Worm (Caenorhabditis elegans) whole organism, early embryonic: ENCODE data around the gene F16F9.4.

ENCODE experiments used
- ama-1 ChIP-seq: fragments of 150-350 bp; optimal IDR thresholded peaks from 2 replicates; lab custom pipeline; 2014
- ceh-13 ChIP-seq: fragments of 200-800 bp; sonication (Bioruptor generic); optimal IDR thresholded peaks from 2 replicates; lab custom pipeline; 2018; ENCODE audit warnings: mild to moderate bottlenecking, missing genetic modification characterization, missing compliant biosample characterization
- ets-7 ChIP-seq: sonication (generic microtip); optimal IDR thresholded peaks from 2 replicates; lab custom pipeline; 2016; ENCODE audit warnings: missing genotype, missing genetic modification characterization, missing compliant biosample characterization
- hnd-1 ChIP-seq: sonication (generic microtip); optimal IDR thresholded peaks from 2 replicates; lab custom pipeline; 2016; ENCODE audit warnings: missing genetic modification characterization, missing compliant biosample characterization
- tbx-11 ChIP-seq: fragments of 200-800 bp; sonication (Bioruptor generic); IDR thresholded peaks from 2 replicates; pipeline ENCODE4 v1.3.6; 2022; ENCODE audit warnings: missing genetic modification characterization, missing compliant biosample characterization
- tbx-37 ChIP-seq: fragments of 200-800 bp; sonication (Bioruptor generic); conservative IDR thresholded peaks from 2 replicates; pipeline ENCODE4 v1.3.6; 2022; ENCODE audit warnings: missing genetic modification reagents, missing genetic modification characterization, missing compliant biosample characterization

DNA sequence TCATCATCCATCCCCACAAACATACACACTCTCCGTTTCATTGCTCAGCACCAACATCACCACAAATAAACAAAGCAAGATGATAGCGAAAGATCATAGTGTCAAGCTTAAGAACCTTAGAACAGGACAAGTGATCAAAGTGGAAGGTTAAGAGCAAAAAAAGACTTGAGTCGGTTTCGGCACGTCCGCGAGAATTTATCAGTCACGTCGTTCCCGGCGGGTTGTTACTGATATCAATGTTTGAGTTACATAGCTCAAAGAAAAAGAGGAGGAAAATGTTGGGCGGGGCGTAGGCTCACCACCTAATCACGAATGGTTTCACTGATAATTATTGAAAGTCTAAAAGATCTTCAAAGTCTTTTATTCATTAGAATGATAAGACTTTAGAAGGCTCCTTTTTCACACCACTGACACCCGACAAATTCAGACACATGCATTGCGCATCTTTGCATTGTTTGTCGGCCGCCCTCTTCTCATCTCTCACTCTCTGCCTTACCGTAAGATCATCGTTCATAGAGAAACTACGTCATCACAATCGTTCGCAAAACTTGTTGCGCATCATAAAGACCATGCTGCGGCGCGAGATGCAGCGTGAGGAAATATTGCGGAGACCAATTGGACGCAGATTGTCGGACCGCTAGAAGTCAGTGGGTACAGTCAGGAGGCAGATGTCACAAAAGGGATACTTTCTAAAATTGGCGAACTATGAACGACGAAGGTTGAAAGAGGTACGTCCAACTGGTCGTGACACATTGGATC lies 14.1 kb upstream of the F16F9.4 start:
- TF ChIP-seq ama-1 (lab: Kevin White, UChicago) (no peak), tbx-37 (no peak), ets-7 (tag; lab: Kevin White, UChicago) (no peak), hnd-1 (tag; lab: Kevin White, UChicago) (no peak), ceh-13 (GFP tag; lab: Kevin White, UChicago) (no peak), tbx-11 (GFP tag; lab: Robert Waterston, UW) (no peak)
